Fruit fly (Drosophila melanogaster): ENCODE data around the gene CG2991.

CG2991 gene

dm6 chr2L:2830341-2830800, 26.6 kb upstream of the CG2991 start (continued):
- peak; percentile 92 for TF ChIP-seq CG33557 (GFP tag; optimal IDR thresholded peaks at IDR 0.05)
- peak; percentile 85 for TF ChIP-seq CG16815 (GFP tag; optimal IDR thresholded peaks at IDR 0.05)
- peak; percentile 75 for TF ChIP-seq CG10543 (GFP tag; optimal IDR thresholded peaks at IDR 0.05)
- TF ChIP-seq HLH4C (GFP tag; IDR thresholded peaks at IDR 0.05; ENCODE audit: partially characterized antibody): no peak
- TF ChIP-seq CG13296 (GFP tag; optimal IDR thresholded peaks at IDR 0.05): peak; percentile 88
- peak; percentile 20 for TF ChIP-seq CG12236 (GFP tag; optimal IDR thresholded peaks at IDR 0.05)
- peak; percentile 30; the same call in 1 of the 3 replicates for TF ChIP-seq CG11456 (GFP tag; IDR thresholded peaks at IDR 0.05)
- no peak for TF ChIP-seq BEAF-32 (GFP tag; optimal IDR thresholded peaks at IDR 0.05)
- TF ChIP-seq Myb (GFP tag; optimal IDR thresholded peaks at IDR 0.05): peak; percentile 6
- TF ChIP-seq jing (GFP tag; optimal IDR thresholded peaks at IDR 0.05): peak; percentile 63
- peak; percentile 29 for TF ChIP-seq CG34376 (GFP tag; optimal IDR thresholded peaks at IDR 0.05)
- no peak for TF ChIP-seq Lpt (GFP tag; optimal IDR thresholded peaks at IDR 0.05)
- peak; percentile 77 for TF ChIP-seq salm (tag; optimal IDR thresholded peaks at IDR 0.05)
- TF ChIP-seq tgo (GFP tag; IDR thresholded peaks at IDR 0.05): peak; percentile 70
- TF ChIP-seq CG7357 (GFP tag; IDR thresholded peaks at IDR 0.05): peak; percentile 81
- no peak for TF ChIP-seq Tbp (GFP tag; optimal IDR thresholded peaks at IDR 0.05)
- TF ChIP-seq CG4360 (GFP tag; IDR thresholded peaks at IDR 0.05): no peak
- peak; percentile 24; the same call in 1 of the 2 replicates for TF ChIP-seq ro (GFP tag; IDR thresholded peaks at IDR 0.05)
- TF ChIP-seq pum (GFP tag; optimal IDR thresholded peaks at IDR 0.05): peak; percentile 60
- TF ChIP-seq disco-r (GFP tag; optimal IDR thresholded peaks at IDR 0.05): peak; percentile 40
- TF ChIP-seq ewg (GFP tag; optimal IDR thresholded peaks at IDR 0.05): peak; percentile 77
- peak; percentile 28 for TF ChIP-seq CG12071 (GFP tag; optimal IDR thresholded peaks at IDR 0.05)
- TF ChIP-seq Sin3A (optimal IDR thresholded peaks at IDR 0.05): no peak
- TF ChIP-seq CG7786 (GFP tag; optimal IDR thresholded peaks at IDR 0.05): peak; percentile 31
- TF ChIP-seq da (GFP tag; optimal IDR thresholded peaks at IDR 0.05): no peak
- no peak for TF ChIP-seq gro (GFP tag; optimal IDR thresholded peaks at IDR 0.05)
- peak; percentile 76 for TF ChIP-seq lbe (GFP tag; optimal IDR thresholded peaks at IDR 0.05)
- TF ChIP-seq CG4328 (GFP tag; optimal IDR thresholded peaks at IDR 0.05): peak; percentile 87
- TF ChIP-seq Mes4 (GFP tag; optimal IDR thresholded peaks at IDR 0.05): no peak
- peak; percentile 94 for TF ChIP-seq CG7839 (tag; optimal IDR thresholded peaks at IDR 0.05)
- TF ChIP-seq chn (GFP tag; optimal IDR thresholded peaks at IDR 0.05): peak; percentile 68
- peak; percentile 83 for TF ChIP-seq CG8359 (GFP tag; optimal IDR thresholded peaks at IDR 0.05; ENCODE audit: borderline replicate concordance)
- peak; percentile 31 for TF ChIP-seq en (GFP tag; optimal IDR thresholded peaks at IDR 0.05)
- peak; percentile 71 for TF ChIP-seq kah (GFP tag; optimal IDR thresholded peaks at IDR 0.05)
- TF ChIP-seq Aef1 (GFP tag; IDR thresholded peaks at IDR 0.05): peak; percentile 56; the same call in 2 of the 3 replicates
- TF ChIP-seq CG11560 (tag; IDR thresholded peaks at IDR 0.05): no peak
- TF ChIP-seq Rfx (GFP tag; IDR thresholded peaks at IDR 0.05): peak; percentile 66
- TF ChIP-seq fd96Cb (tag; optimal IDR thresholded peaks at IDR 0.05): peak; percentile 89
- TF ChIP-seq CrebB (tag; optimal IDR thresholded peaks at IDR 0.05): peak; percentile 61
- peak; percentile 92 for TF ChIP-seq Ssrp (tag; optimal IDR thresholded peaks at IDR 0.05)
- peak; percentile 41 for TF ChIP-seq CG31388 (GFP tag; optimal IDR thresholded peaks at IDR 0.05)
- TF ChIP-seq run (tag; optimal IDR thresholded peaks at IDR 0.05): peak; percentile 78
- peak; percentile 73 for TF ChIP-seq CG5245 (GFP tag; optimal IDR thresholded peaks at IDR 0.05)
- peak; percentile 57; the same call in 1 of the 2 replicates for TF ChIP-seq CG14667 (GFP tag; IDR thresholded peaks at IDR 0.05)
- peak; percentile 46 for TF ChIP-seq CG12744 (GFP tag; optimal IDR thresholded peaks at IDR 0.05)
- TF ChIP-seq dm (GFP tag; optimal IDR thresholded peaks at IDR 0.05): no peak
- TF ChIP-seq tap (tag; optimal IDR thresholded peaks at IDR 0.05): peak; percentile 74
- peak; percentile 71 for TF ChIP-seq Mad (GFP tag; optimal IDR thresholded peaks at IDR 0.05)
- no peak for TF ChIP-seq CG14965 (GFP tag; optimal IDR thresholded peaks at IDR 0.05; ENCODE audit: borderline replicate concordance)
- no peak for TF ChIP-seq Oaz (GFP tag; IDR thresholded peaks at IDR 0.05)
- TF ChIP-seq CG13424 (tag; optimal IDR thresholded peaks at IDR 0.05): peak; percentile 95
- no peak for TF ChIP-seq CG9609 (GFP tag; optimal IDR thresholded peaks at IDR 0.05)

Measured in whole organism, embryonic.